Worm (Caenorhabditis elegans) whole organism, L2 larva: Measurements from ENCODE around the gene rig-6.

Experiments
- C34F6.9 ChIP-seq: fragments of 150-350 bp; optimal IDR thresholded peaks from 2 replicates; lab custom pipeline; 2014; ENCODE audit warnings: missing biosample characterization, missing genetic modification characterization
- R02D3.7 ChIP-seq: fragments of 150-350 bp; optimal IDR thresholded peaks from 2 replicates; lab custom pipeline; 2014; ENCODE audit warnings: missing biosample characterization, missing genetic modification characterization
- Y55F3AM.14 ChIP-seq: fragments of 200-800 bp; sonication (Bioruptor generic); optimal IDR thresholded peaks from 2 replicates; lab custom pipeline; 2018; ENCODE audit warnings: mild to moderate bottlenecking, missing genetic modification characterization, missing compliant biosample characterization
- ZK546.5 ChIP-seq: sonication (generic microtip); optimal IDR thresholded peaks from 2 replicates; lab custom pipeline; 2017; ENCODE audit warnings: missing biosample characterization, missing genetic modification characterization
- aly-2 ChIP-seq: fragments of 150-350 bp; optimal IDR thresholded peaks from 2 replicates; lab custom pipeline; 2014; ENCODE audit warnings: missing biosample characterization, missing genetic modification characterization
- ceh-16 ChIP-seq: fragments of 150-350 bp; optimal IDR thresholded peaks from 2 replicates; lab custom pipeline; 2014; ENCODE audit warnings: missing biosample characterization, missing genetic modification characterization
- crh-2 ChIP-seq: sonication (generic microtip); optimal IDR thresholded peaks from 2 replicates; lab custom pipeline; 2017; ENCODE audit warnings: missing biosample characterization, missing genetic modification characterization
- dmd-4 ChIP-seq: sonication (generic microtip); optimal IDR thresholded peaks from 2 replicates; lab custom pipeline; 2017; ENCODE audit warnings: missing biosample characterization, missing genetic modification characterization
- elt-3 ChIP-seq: sonication (generic microtip); optimal IDR thresholded peaks from 2 replicates; lab custom pipeline; 2017; ENCODE audit warnings: missing biosample characterization, missing genetic modification characterization
- fos-1 ChIP-seq: fragments of 150-350 bp; optimal IDR thresholded peaks from 2 replicates; lab custom pipeline; 2014; ENCODE audit warnings: missing biosample characterization, missing genetic modification characterization
- gmeb-1 ChIP-seq: fragments of 150-350 bp; optimal IDR thresholded peaks from 2 replicates; lab custom pipeline; 2014; ENCODE audit warnings: missing biosample characterization, missing genetic modification characterization
- lin-11 ChIP-seq: fragments of 150-350 bp; sonication (generic microtip); optimal IDR thresholded peaks from 2 replicates; lab custom pipeline; 2014; ENCODE audit warnings: missing biosample characterization, missing genetic modification characterization, inconsistent platforms, mixed read lengths
- lin-13 ChIP-seq: fragments of 150-350 bp; optimal IDR thresholded peaks from 2 replicates; lab custom pipeline; 2014; ENCODE audit warnings: missing biosample characterization, missing genetic modification reagents, missing genetic modification characterization
- lsy-2 ChIP-seq, 2 experiments: fragments of 150-350 bp in 1 of 2; sonication (generic microtip) in 1 of 2; optimal IDR thresholded peaks; 2 replicates each; lab custom pipeline; 2014 to 2017; ENCODE audit warnings: missing biosample characterization in 2 of 2, missing genetic modification characterization in 2 of 2
- mab-5 ChIP-seq: fragments of 150-350 bp; optimal IDR thresholded peaks from 2 replicates; lab custom pipeline; 2014; ENCODE audit warnings: missing biosample characterization, missing genetic modification characterization
- mdl-1 ChIP-seq, 2 experiments: fragments of 150-350 bp in 1 of 2; sonication (generic microtip) in 1 of 2; optimal IDR thresholded peaks; 2 replicates each; lab custom pipeline; 2017; ENCODE audit warnings: missing biosample characterization in 2 of 2, missing genetic modification characterization in 2 of 2
- nhr-10 ChIP-seq: sonication (generic microtip); optimal IDR thresholded peaks from 2 replicates; lab custom pipeline; 2017; ENCODE audit warnings: missing biosample characterization, missing genetic modification characterization
- nhr-12 ChIP-seq: fragments of 150-350 bp; optimal IDR thresholded peaks from 2 replicates; lab custom pipeline; 2014; ENCODE audit warnings: missing biosample characterization, missing genetic modification characterization
- nhr-129 ChIP-seq: fragments of 150-350 bp; optimal IDR thresholded peaks from 2 replicates; lab custom pipeline; 2014; ENCODE audit warnings: missing biosample characterization, missing genetic modification characterization
- nhr-21 ChIP-seq: fragments of 150-350 bp; optimal IDR thresholded peaks from 2 replicates; lab custom pipeline; 2014; ENCODE audit warnings: missing biosample characterization, missing genetic modification characterization
- nhr-23 ChIP-seq: fragments of 150-350 bp; optimal IDR thresholded peaks from 2 replicates; lab custom pipeline; 2014; ENCODE audit warnings: missing biosample characterization, missing genetic modification reagents, missing genetic modification characterization
- nhr-77 ChIP-seq: fragments of 150-350 bp; optimal IDR thresholded peaks from 2 replicates; lab custom pipeline; 2014; ENCODE audit warnings: missing biosample characterization, missing genetic modification characterization
- skn-1 ChIP-seq: sonication (generic microtip); optimal IDR thresholded peaks from 2 replicates; lab custom pipeline; 2017; ENCODE audit warnings: missing biosample characterization, missing genetic modification characterization
- sma-3 ChIP-seq: sonication (generic microtip); optimal IDR thresholded peaks from 2 replicates; lab custom pipeline; 2016; ENCODE audit warnings: missing genetic modification reagents, missing genetic modification characterization, missing compliant biosample characterization
- sma-9 ChIP-seq, 2 experiments: fragments of 150-350 bp in 1 of 2; sonication (generic microtip) in 1 of 2; optimal IDR thresholded peaks; 2 replicates each; lab custom pipeline; 2014 to 2016; ENCODE audit warnings: missing genetic modification characterization in 2 of 2, mild to moderate bottlenecking in 1 of 2, missing biosample characterization in 1 of 2, missing compliant biosample characterization in 1 of 2, missing genetic modification reagents in 1 of 2, moderate library complexity in 1 of 2
- unc-39 ChIP-seq: fragments of 150-350 bp; optimal IDR thresholded peaks from 2 replicates; lab custom pipeline; 2014; ENCODE audit warnings: missing biosample characterization, missing genetic modification characterization
- zag-1 ChIP-seq: fragments of 150-350 bp; optimal IDR thresholded peaks from 2 replicates; lab custom pipeline; 2014; ENCODE audit warnings: missing biosample characterization, missing genetic modification characterization
- ztf-4 ChIP-seq: fragments of 150-350 bp; optimal IDR thresholded peaks from 2 replicates; lab custom pipeline; 2014; ENCODE audit warnings: missing biosample characterization, missing genetic modification characterization

The rig-6 gene

DNA sequence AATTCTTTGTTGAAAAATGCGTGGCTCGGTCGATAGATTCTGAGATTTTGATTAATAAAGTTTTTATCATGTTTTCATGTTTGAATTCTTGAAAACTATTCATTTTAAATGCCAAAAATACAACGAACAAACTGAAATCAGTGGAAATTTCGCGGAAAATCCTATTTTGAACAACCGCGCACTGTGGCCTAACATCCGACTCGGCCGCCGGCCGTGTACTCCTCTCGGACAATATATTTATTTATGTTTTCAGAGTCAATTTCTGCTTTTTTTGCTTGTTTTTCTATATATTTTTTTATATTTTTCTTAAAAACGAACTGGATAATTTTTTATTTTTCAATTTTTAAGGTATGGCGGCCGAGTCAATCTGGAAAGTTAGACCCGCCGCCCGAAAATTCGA lies 20.6 kb downstream of the rig-6 start, which contains the start of gene F26G1.1 (continued):
- TF ChIP-seq ztf-4 (tag; lab: Kevin White, UChicago) (no peak), C34F6.9 (tag; lab: Kevin White, UChicago) (peak; percentile 55), mdl-1 (tag; optimal IDR thresholded peaks at IDR 0.05; lab: Kevin White, UChicago) (no peak), lin-13 (GFP tag; lab: Kevin White, UChicago) (peak; percentile 15), dmd-4 (no peak), nhr-23 (tag; lab: Kevin White, UChicago) (no peak), lsy-2 (tag; optimal IDR thresholded peaks at IDR 0.05; lab: Kevin White, UChicago) (peak; percentile 60 to 76)

DNA sequence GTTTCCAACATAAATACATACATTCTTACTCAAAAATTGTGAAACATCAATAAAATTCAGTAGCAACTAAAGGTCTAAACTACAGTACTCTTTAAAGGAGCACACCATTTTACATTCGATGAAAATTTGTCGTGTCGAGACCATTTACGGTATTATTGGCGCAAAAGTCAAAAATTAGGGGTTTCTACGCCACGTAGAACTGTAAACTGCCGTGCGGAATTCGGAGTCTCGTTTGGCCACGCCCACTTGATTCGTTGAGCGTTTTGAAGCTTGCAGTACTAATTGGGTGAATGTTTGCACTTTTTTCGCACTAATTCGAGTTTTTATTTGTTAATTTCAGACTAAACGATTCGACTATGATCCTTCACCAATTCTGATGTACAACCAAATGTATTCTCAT lies 21.2 kb downstream of the rig-6 start:
- TF ChIP-seq zag-1 (tag; lab: Kevin White, UChicago) = no peak
- TF ChIP-seq, all 48 proteins: peak for 0

DNA sequence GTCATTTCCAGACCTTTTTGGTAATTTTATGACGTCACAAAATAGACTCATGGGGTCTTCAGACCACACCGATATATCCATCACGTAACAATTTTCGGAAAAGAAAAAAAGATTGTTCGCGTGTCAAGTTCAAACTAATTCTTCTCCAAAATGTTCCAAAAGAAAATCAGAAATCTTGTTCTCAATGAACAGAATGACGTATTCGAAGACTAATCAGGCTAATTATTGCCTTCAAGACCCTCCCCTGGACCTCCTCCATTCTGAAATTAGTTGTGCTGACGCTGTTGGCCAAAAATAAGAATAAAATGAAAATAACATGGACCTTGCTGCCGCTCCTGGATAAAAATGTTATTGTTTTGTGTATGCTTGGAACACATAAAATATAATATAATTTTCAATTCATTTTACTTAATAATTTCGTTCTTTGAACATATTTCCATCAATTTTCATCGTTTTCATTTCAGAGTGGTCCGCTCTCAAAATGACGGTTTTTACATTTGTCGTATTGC lies 22.0 kb downstream of the rig-6 start, which contains the start of gene F26G1.15:
F26G1.15 (plus strand) TSS at position 459 of the 509 bp plus-strand sequence.
- no peak for TF ChIP-seq ZK546.5
- no peak for TF ChIP-seq ceh-16 (tag; lab: Kevin White, UChicago)
- no peak for TF ChIP-seq nhr-77 (tag; lab: Kevin White, UChicago)
- TF ChIP-seq, all 48 proteins: peak for 0

DNA sequence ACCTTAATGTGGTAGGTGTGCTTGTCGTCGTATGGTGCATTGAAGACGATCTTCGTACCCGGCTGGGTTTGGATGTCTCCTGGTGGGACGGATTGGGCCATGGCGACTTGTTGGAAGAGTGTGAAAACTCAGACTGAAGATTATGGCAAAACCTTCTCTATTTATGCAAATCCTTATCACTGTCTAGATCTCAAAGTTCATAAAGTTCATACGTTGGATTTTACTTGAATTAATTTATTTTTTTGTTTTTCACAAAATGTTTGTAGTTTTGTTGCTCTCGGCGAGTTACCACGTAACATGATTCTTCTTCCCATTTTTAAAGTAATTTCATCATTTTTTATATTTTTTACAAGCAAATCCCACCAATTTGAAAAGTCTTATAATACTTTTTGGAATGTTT lies 25.7 kb downstream of the rig-6 start, which contains the start of gene msp-3:
msp-3 (minus strand) TSS at position 101 of the 400 bp plus-strand sequence.
- TF ChIP-seq R02D3.7 (tag; lab: Kevin White, UChicago) (no peak), skn-1 (tag; lab: Kevin White, UChicago) (no peak), nhr-12 (tag; lab: Kevin White, UChicago) (no peak), lin-11 (tag; lab: Kevin White, UChicago) (no peak), nhr-129 (tag; lab: Kevin White, UChicago) (no peak)

DNA sequence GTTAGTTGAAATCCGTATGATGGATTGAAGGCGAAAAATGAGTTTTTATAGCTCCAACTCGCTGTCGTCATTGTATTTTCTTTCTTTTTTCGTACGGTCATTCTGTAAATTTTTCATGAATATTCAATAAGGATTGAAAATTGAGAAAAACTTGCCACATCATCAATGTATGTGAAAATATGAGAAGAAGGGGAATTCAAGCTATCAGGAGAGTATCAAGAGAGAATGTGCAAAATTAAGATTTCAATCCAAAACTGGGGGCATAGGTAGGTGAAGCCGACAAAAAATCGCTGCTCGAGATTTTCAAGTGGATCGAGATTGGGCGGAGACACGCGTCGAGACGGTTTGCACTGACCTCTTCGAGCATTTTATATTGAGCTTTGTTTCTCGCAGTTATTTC lies 27.4 kb downstream of the rig-6 start, which contains the start of gene nep-12:
nep-12 (minus strand) TSS at position 101 of the 400 bp plus-strand sequence.
- TF ChIP-seq ceh-16 (tag; lab: Kevin White, UChicago) (no peak), dmd-4 (no peak), gmeb-1 (tag; lab: Kevin White, UChicago) (no peak), Y55F3AM.14 (no peak), elt-3 (no peak), aly-2 (tag; lab: Kevin White, UChicago) (no peak), nhr-77 (tag; lab: Kevin White, UChicago) (no peak), ztf-4 (tag; lab: Kevin White, UChicago) (no peak), nhr-10 (tag; lab: Kevin White, UChicago) (no peak), fos-1 (tag; lab: Kevin White, UChicago) (no peak), lsy-2 (tag; optimal IDR thresholded peaks at IDR 0.05; lab: Kevin White, UChicago) (no peak)
- TF ChIP-seq, all 48 proteins: peak for 0

DNA sequence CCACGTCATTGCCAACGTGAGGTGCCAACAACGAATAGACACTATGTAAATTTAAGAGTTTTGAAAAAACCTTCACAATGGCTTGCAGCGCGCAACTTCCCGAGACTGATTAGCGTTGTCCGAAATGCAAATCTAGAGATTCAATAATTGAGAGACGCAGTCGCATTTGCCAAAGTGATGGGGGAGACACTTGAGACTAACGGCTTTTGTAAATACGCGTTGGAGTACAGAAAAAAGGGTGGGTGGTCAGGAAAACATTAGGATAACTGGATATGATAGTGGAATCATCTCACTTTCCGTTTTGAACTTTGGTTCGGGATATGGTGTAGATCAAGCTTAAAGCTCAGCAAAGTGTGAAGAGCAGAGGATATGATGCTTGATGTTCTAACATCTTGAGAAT lies 32.1 kb downstream of the rig-6 start:
- no peak for TF ChIP-seq unc-39 (tag; lab: Kevin White, UChicago)
- TF ChIP-seq Y55F3AM.14 = no peak
- TF ChIP-seq mab-5 (tag; lab: Kevin White, UChicago) = no peak
- no peak for TF ChIP-seq gmeb-1 (tag; lab: Kevin White, UChicago)
- TF ChIP-seq nhr-23 (tag; lab: Kevin White, UChicago) = no peak
- no peak for TF ChIP-seq sma-9 (GFP tag; optimal IDR thresholded peaks at IDR 0.05; lab: Kevin White, UChicago)
- no peak for TF ChIP-seq sma-9 (tag; optimal IDR thresholded peaks at IDR 0.05; lab: Kevin White, UChicago)
- no peak for TF ChIP-seq sma-3

DNA sequence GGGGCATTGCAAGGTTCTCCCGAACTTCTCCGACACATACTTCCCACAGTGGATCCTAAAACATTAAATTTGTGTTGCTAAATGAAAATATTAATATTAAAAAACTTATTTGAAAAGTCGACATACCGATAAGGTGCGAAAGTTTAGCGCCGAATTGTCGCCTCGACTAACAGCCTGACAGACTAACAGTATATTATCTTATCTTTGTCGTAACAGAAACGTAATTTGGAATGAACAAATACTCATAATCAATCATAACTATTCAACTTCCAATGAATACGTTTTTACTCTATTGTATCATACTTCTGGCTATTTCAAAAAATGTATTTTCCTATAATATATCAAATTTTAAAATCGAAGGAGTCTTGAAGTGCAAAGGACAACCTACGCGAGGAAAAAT lies 35.0 kb downstream of the rig-6 start, which contains the start of gene F26G1.11:
F26G1.11 (plus strand) TSS at position 205 of the 400 bp plus-strand sequence.
- TF ChIP-seq sma-9 (GFP tag; optimal IDR thresholded peaks at IDR 0.05; lab: Kevin White, UChicago) (peak; percentile 18), sma-9 (tag; optimal IDR thresholded peaks at IDR 0.05; lab: Kevin White, UChicago) (no peak), nhr-12 (tag; lab: Kevin White, UChicago) (no peak), crh-2 (tag; lab: Kevin White, UChicago) (peak; percentile 16), fos-1 (tag; lab: Kevin White, UChicago) (peak; percentile 90), nhr-21 (tag; lab: Kevin White, UChicago) (no peak)
